Worm (Caenorhabditis elegans): ENCODE results near the gene Y67H2A.7.

DNA sequence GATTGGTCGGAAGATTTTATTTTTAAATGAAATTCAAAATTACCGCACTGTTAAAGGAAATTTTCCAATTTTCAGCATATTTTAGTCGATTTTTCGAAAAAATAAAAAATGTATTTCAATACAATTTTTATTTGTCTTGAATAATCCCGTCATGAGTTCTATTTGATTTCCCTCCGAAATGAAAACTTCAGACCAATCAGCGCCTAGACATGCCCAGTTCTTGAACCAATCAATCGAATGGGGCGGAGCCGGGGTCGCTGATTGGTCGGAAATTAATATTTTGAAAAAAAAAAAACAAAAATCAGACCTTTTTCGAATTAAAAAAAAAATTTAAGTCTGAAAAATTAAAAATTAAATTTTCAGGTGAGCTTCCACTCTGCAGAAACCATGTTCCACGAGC is 6.1 kb downstream of the Y67H2A.7 start:
- no peak for TF ChIP-seq F13H6.1 (tag; optimal IDR thresholded peaks at IDR 0.05)
- no peak for TF ChIP-seq unc-62 (GFP tag; optimal IDR thresholded peaks at IDR 0.05)
- TF ChIP-seq nhr-11 (tag; optimal IDR thresholded peaks at IDR 0.05) = no peak
- no peak for TF ChIP-seq ceh-16 (tag; optimal IDR thresholded peaks at IDR 0.05)
- TF ChIP-seq ceh-82 (tag; optimal IDR thresholded peaks at IDR 0.05) = no peak
- no peak for TF ChIP-seq ztf-11 (tag; optimal IDR thresholded peaks at IDR 0.05)
- no peak for TF ChIP-seq nhr-25 (tag; optimal IDR thresholded peaks at IDR 0.05)
- no peak for TF ChIP-seq snpc-4 (tag; optimal IDR thresholded peaks at IDR 0.05)

Measured in whole organism, L2 larva.